Fruit fly (Drosophila melanogaster): ENCODE measurements around the gene CG15337.

CG15337 gene

dm6 chrX:8128133-8128532, 31.7 kb upstream of the CG15337 start:
- no peak for TF ChIP-seq Myc (optimal IDR thresholded peaks at IDR 0.05)
- no peak for TF ChIP-seq Sin3A (optimal IDR thresholded peaks at IDR 0.05)
- no peak for TF ChIP-seq h (optimal IDR thresholded peaks at IDR 0.05)
- no peak for TF ChIP-seq insv (optimal IDR thresholded peaks at IDR 0.05)
- TF ChIP-seq ttk (optimal IDR thresholded peaks at IDR 0.05): no peak
- TF ChIP-seq psq (optimal IDR thresholded peaks at IDR 0.05): no peak

- no peak for TF ChIP-seq h (optimal IDR thresholded peaks at IDR 0.05)
- TF ChIP-seq insv (optimal IDR thresholded peaks at IDR 0.05): no peak
- TF ChIP-seq psq (optimal IDR thresholded peaks at IDR 0.05): no peak
- TF ChIP-seq Sin3A (optimal IDR thresholded peaks at IDR 0.05): no peak
Observed at dm6 chrX:8129204-8129997, 30.5 kb upstream of the CG15337 start, which contains the start of gene CG2116. Gene CG2116, plus strand, starts transcription at chrX:8129812.

- TF ChIP-seq psq (optimal IDR thresholded peaks at IDR 0.05): no peak
- no peak for TF ChIP-seq Myc (optimal IDR thresholded peaks at IDR 0.05)
- TF ChIP-seq ttk (optimal IDR thresholded peaks at IDR 0.05): no peak
- TF ChIP-seq h (optimal IDR thresholded peaks at IDR 0.05): no peak
- no peak for TF ChIP-seq Sin3A (optimal IDR thresholded peaks at IDR 0.05)
- TF ChIP-seq insv (optimal IDR thresholded peaks at IDR 0.05): no peak
Observed at dm6 chrX:8131693-8132313, 28.1 kb upstream of the CG15337 start, which contains the start of gene CG10958. Gene CG10958, plus strand, starts transcription at chrX:8132285.

dm6 chrX:8135420-8135874, 24.4 kb upstream of the CG15337 start, which contains the start of the genes cyr and CG2120:
Gene cyr, minus strand, starts transcription at chrX:8135713.
Gene CG2120, plus strand, starts transcription at chrX:8135824.
- no peak for TF ChIP-seq psq (optimal IDR thresholded peaks at IDR 0.05)

- TF ChIP-seq insv (optimal IDR thresholded peaks at IDR 0.05): no peak
- no peak for TF ChIP-seq Sin3A (optimal IDR thresholded peaks at IDR 0.05)
- no peak for TF ChIP-seq psq (optimal IDR thresholded peaks at IDR 0.05)
- TF ChIP-seq h (optimal IDR thresholded peaks at IDR 0.05): no peak
- no peak for TF ChIP-seq ttk (optimal IDR thresholded peaks at IDR 0.05)
- TF ChIP-seq Myc (optimal IDR thresholded peaks at IDR 0.05): no peak
Observed at dm6 chrX:8137285-8137684, 22.6 kb upstream of the CG15337 start.

- TF ChIP-seq ttk (optimal IDR thresholded peaks at IDR 0.05) (no peak), insv (optimal IDR thresholded peaks at IDR 0.05) (no peak), Myc (optimal IDR thresholded peaks at IDR 0.05) (no peak), psq (optimal IDR thresholded peaks at IDR 0.05) (no peak), Sin3A (optimal IDR thresholded peaks at IDR 0.05) (no peak), h (optimal IDR thresholded peaks at IDR 0.05) (no peak)
Observed at dm6 chrX:8140707-8141106, 19.1 kb upstream of the CG15337 start.

dm6 chrX:8141353-8142066, 18.3 kb upstream of the CG15337 start:
- TF ChIP-seq insv (optimal IDR thresholded peaks at IDR 0.05) (no peak), ttk (optimal IDR thresholded peaks at IDR 0.05) (no peak), h (optimal IDR thresholded peaks at IDR 0.05) (no peak), psq (optimal IDR thresholded peaks at IDR 0.05) (no peak), Sin3A (optimal IDR thresholded peaks at IDR 0.05) (no peak), Myc (optimal IDR thresholded peaks at IDR 0.05) (no peak)

dm6 chrX:8142067-8142462, 17.8 kb upstream of the CG15337 start, which contains the start of gene Smox:
Gene Smox, minus strand, starts transcription at chrX:8142279.
- TF ChIP-seq Sin3A (optimal IDR thresholded peaks at IDR 0.05): no peak
- TF ChIP-seq Myc (optimal IDR thresholded peaks at IDR 0.05): no peak
- no peak for TF ChIP-seq h (optimal IDR thresholded peaks at IDR 0.05)
- no peak for TF ChIP-seq ttk (optimal IDR thresholded peaks at IDR 0.05)
- no peak for TF ChIP-seq insv (optimal IDR thresholded peaks at IDR 0.05)
- TF ChIP-seq psq (optimal IDR thresholded peaks at IDR 0.05): no peak

- no peak for TF ChIP-seq insv (optimal IDR thresholded peaks at IDR 0.05)
- no peak for TF ChIP-seq Myc (optimal IDR thresholded peaks at IDR 0.05)
- TF ChIP-seq Sin3A (optimal IDR thresholded peaks at IDR 0.05): no peak
- TF ChIP-seq psq (optimal IDR thresholded peaks at IDR 0.05): peak; percentile 13
Observed at dm6 chrX:8143537-8143936, 16.3 kb upstream of the CG15337 start, which contains the start of gene CG17982. Gene CG17982, minus strand, starts transcription at chrX:8143835.

- no peak for TF ChIP-seq insv (optimal IDR thresholded peaks at IDR 0.05)
- no peak for TF ChIP-seq ttk (optimal IDR thresholded peaks at IDR 0.05)
- TF ChIP-seq h (optimal IDR thresholded peaks at IDR 0.05): no peak
- TF ChIP-seq Myc (optimal IDR thresholded peaks at IDR 0.05): no peak
Observed at dm6 chrX:8145501-8146157, 14.2 kb upstream of the CG15337 start, which contains the start of the genes alpha-PheRS and CG2129. Gene alpha-PheRS, minus strand, starts transcription at chrX:8145602. Gene CG2129, plus strand, starts transcription at chrX:8145839.

- TF ChIP-seq Sin3A (optimal IDR thresholded peaks at IDR 0.05) (no peak), psq (optimal IDR thresholded peaks at IDR 0.05) (no peak), Myc (optimal IDR thresholded peaks at IDR 0.05) (no peak), ttk (optimal IDR thresholded peaks at IDR 0.05) (no peak), h (optimal IDR thresholded peaks at IDR 0.05) (no peak), insv (optimal IDR thresholded peaks at IDR 0.05) (no peak)
Observed at dm6 chrX:8147649-8148048, 12.2 kb upstream of the CG15337 start, which contains the start of gene CG15336. Gene CG15336, plus strand, starts transcription at chrX:8147949.
